Worm (Caenorhabditis elegans) whole organism, dauer: ENCODE data around the gene K09C8.9.

Experiments
- unc-62 ChIP-seq: sonication (generic microtip); optimal IDR thresholded peaks from 2 replicates; lab custom pipeline; 2017; ENCODE audit warnings: missing biosample characterization, missing genetic modification reagents, missing genetic modification characterization

K09C8.9 gene

ce11 chrX:10948852-10949251 is 18.7 kb downstream of the K09C8.9 start, which contains the start of gene T21B6.3:
Gene T21B6.3, minus strand, starts transcription at chrX:10948952.
- TF ChIP-seq unc-62 (GFP tag; lab: Kevin White, UChicago), result no peak

- no peak for TF ChIP-seq unc-62 (GFP tag; lab: Kevin White, UChicago)
Measured at ce11 chrX:10941255-10941654, 26.3 kb downstream of the K09C8.9 start, which contains the start of gene pho-7. Gene pho-7, minus strand, starts transcription at chrX:10941355.

- TF ChIP-seq unc-62 (GFP tag; lab: Kevin White, UChicago), result no peak
Measured at ce11 chrX:10933308-10934014, 34.1 kb downstream of the K09C8.9 start.

ce11 chrX:10932087-10932486 is 35.5 kb downstream of the K09C8.9 start:
- no peak for TF ChIP-seq unc-62 (GFP tag; lab: Kevin White, UChicago)

ce11 chrX:10928948-10929563 is 38.5 kb downstream of the K09C8.9 start, which contains the start of gene dgn-1:
Gene dgn-1, minus strand, starts transcription at chrX:10928998.
- TF ChIP-seq unc-62 (GFP tag; lab: Kevin White, UChicago), result no peak

ce11 chrX:10927136-10927535 is 40.5 kb downstream of the K09C8.9 start:
- no peak for TF ChIP-seq unc-62 (GFP tag; lab: Kevin White, UChicago)

- TF ChIP-seq unc-62 (GFP tag; lab: Kevin White, UChicago), result no peak
Measured at ce11 chrX:10924031-10924430, 43.6 kb downstream of the K09C8.9 start.

ce11 chrX:10919613-10920012 is 48.0 kb downstream of the K09C8.9 start, which contains the start of gene nstp-9:
Gene nstp-9, minus strand, starts transcription at chrX:10919713.
- TF ChIP-seq unc-62 (GFP tag; lab: Kevin White, UChicago), result no peak
